Worm (Caenorhabditis elegans): ENCODE results near the gene T07G12.4.
A peak's percentile ranks its signal among the peaks of the same experiment; 100 is the strongest.

T07G12.4 gene

DNA sequence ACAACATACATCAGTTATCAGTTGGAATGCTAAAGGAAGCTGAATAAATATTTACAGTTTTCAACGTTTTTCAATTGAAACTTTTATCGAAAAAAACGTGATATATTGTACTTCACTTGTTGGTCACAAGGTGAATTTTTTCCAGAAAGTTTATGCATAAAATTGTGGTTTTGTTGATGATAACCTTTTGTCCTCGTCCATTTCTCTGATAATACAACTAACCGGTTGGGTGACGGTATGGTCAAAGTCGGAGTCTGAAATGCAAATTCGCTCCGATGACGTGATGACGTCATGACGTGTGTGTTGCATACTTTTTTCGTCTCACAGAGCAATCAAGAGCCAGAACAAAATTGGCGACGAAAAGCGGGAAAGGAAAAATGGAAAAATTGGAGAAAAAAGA is 27.1 kb downstream of the T07G12.4 start (continued):
- TF ChIP-seq zip-4 (GFP tag; optimal IDR thresholded peaks at IDR 0.05): no peak
- no peak for TF ChIP-seq efl-3 (GFP tag; optimal IDR thresholded peaks at IDR 0.05)
- no peak for TF ChIP-seq unc-30 (tag; optimal IDR thresholded peaks at IDR 0.05)
- peak in 1 of 2 experiments; percentile 8 for TF ChIP-seq lsy-2 (tag; optimal IDR thresholded peaks at IDR 0.05)
- no peak for TF ChIP-seq fkh-8 (tag; optimal IDR thresholded peaks at IDR 0.05)
- no peak for TF ChIP-seq F16B12.6 (tag; optimal IDR thresholded peaks at IDR 0.05)
- no peak for TF ChIP-seq Y116A8C.19 (tag; optimal IDR thresholded peaks at IDR 0.05; ENCODE audit: borderline replicate concordance)
- TF ChIP-seq ets-5 (GFP tag; IDR thresholded peaks at IDR 0.05): no peak
- no peak for TF ChIP-seq hlh-4 (tag; optimal IDR thresholded peaks at IDR 0.05)
- no peak for TF ChIP-seq nhr-85 (tag)
- TF ChIP-seq sox-4 (tag; optimal IDR thresholded peaks at IDR 0.05): no peak
- peak; percentile 4 for TF ChIP-seq ama-1 (optimal IDR thresholded peaks at IDR 0.05)
- TF ChIP-seq blmp-1 (tag; optimal IDR thresholded peaks at IDR 0.05): no peak
- TF ChIP-seq nhr-237 (tag; optimal IDR thresholded peaks at IDR 0.05): no peak
- no peak for TF ChIP-seq nhr-11 (tag; optimal IDR thresholded peaks at IDR 0.05)
- TF ChIP-seq C34B4.2 (tag; optimal IDR thresholded peaks at IDR 0.05): no peak
- no peak for TF ChIP-seq unc-98 (GFP tag; IDR thresholded peaks at IDR 0.05)
- TF ChIP-seq skn-1 (tag; optimal IDR thresholded peaks at IDR 0.05): no peak
- TF ChIP-seq efl-1 (optimal IDR thresholded peaks at IDR 0.05): no peak
- TF ChIP-seq efl-1 (GFP tag; optimal IDR thresholded peaks at IDR 0.05 in 1 of 2): peak in 1 of 2 experiments; percentile 82
- no peak for TF ChIP-seq nhr-76 (tag; optimal IDR thresholded peaks at IDR 0.05)
- no peak for TF ChIP-seq tbx-2 (tag; optimal IDR thresholded peaks at IDR 0.05)
- no peak for TF ChIP-seq aly-2 (tag; optimal IDR thresholded peaks at IDR 0.05)
- TF ChIP-seq sptf-1 (tag; optimal IDR thresholded peaks at IDR 0.05): no peak
- peak in 1 of 3 experiments; percentile 2 for TF ChIP-seq ceh-82 (tag; optimal IDR thresholded peaks at IDR 0.05)
- peak; percentile 57 for TF ChIP-seq nhr-71 (tag; optimal IDR thresholded peaks at IDR 0.05)
- no peak for TF ChIP-seq pax-3 (tag; optimal IDR thresholded peaks at IDR 0.05)

DNA sequence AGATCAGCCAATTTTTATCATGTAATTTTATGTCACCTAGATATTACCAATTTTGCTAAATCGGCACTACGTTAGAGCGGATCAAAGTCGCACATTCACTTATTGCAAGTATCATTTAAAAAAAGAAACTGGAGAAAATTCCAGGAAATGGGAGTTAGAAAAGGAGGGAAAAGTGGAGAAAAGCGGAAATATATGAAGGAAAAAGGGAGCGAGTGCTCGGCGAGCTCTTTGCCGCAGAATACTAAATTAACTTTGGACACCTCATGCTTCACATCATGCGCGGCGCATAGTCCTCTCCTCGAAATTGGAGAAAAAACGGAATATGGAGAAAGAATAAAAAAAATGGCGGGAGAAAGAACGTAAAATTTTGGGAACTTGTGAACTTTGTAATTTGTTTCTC is 30.9 kb downstream of the T07G12.4 start:
- TF ChIP-seq fkh-10 (GFP tag; optimal IDR thresholded peaks at IDR 0.05) (peak; percentile 86), snu-23 (GFP tag; optimal IDR thresholded peaks at IDR 0.05) (peak; percentile 29), pqm-1 (tag; optimal IDR thresholded peaks at IDR 0.05) (no peak), lin-14 (GFP tag; optimal IDR thresholded peaks at IDR 0.05) (peak; percentile 88), nhr-47 (tag; optimal IDR thresholded peaks at IDR 0.05) (peak; percentile 68), unc-86 (tag; optimal IDR thresholded peaks at IDR 0.05) (peak; percentile 93), lin-35 (GFP tag; optimal IDR thresholded peaks at IDR 0.05) (peak in 1 of 2 experiments; percentile 18), lsy-2 (tag; optimal IDR thresholded peaks at IDR 0.05) (peak in 1 of 2 experiments; percentile 1), dsc-1 (tag; optimal IDR thresholded peaks at IDR 0.05) (peak; percentile 26), egl-13 (tag; optimal IDR thresholded peaks at IDR 0.05) (peak; percentile 87), ets-5 (GFP tag; IDR thresholded peaks at IDR 0.05) (no peak), tbx-2 (tag; optimal IDR thresholded peaks at IDR 0.05) (peak; percentile 32), ztf-11 (tag; optimal IDR thresholded peaks at IDR 0.05) (no peak), egl-27 (tag; optimal IDR thresholded peaks at IDR 0.05) (no peak), C34B4.2 (tag; optimal IDR thresholded peaks at IDR 0.05) (no peak), swsn-7 (tag; optimal IDR thresholded peaks at IDR 0.05) (peak; percentile 45), mef-2 (tag; optimal IDR thresholded peaks at IDR 0.05) (peak; percentile 58), ceh-82 (tag; optimal IDR thresholded peaks at IDR 0.05) (peak in 1 of 3 experiments; percentile 8), nhr-71 (tag; optimal IDR thresholded peaks at IDR 0.05) (peak; percentile 73), unc-130 (tag; optimal IDR thresholded peaks at IDR 0.05) (no peak), fkh-8 (tag; optimal IDR thresholded peaks at IDR 0.05) (peak; percentile 77), xbp-1 (tag; optimal IDR thresholded peaks at IDR 0.05) (peak; percentile 22)

DNA sequence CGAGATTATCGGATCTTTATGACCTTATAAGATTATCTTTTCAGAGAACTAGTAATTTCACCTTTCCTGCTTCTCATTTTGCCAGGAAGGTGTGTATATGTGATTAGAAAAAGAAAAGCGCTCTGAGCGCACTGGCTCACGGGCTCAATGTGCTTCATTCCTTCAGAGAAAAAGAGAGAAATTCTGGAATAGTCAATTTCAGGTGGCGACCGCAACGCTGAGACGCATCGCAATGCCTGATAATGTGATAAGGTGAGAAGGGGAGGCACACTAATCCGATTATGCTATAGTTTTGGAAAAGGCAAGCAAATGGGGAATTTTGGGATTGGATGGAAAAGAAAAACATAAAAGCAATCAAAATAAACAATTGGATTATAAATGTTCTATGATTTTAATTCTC is 32.5 kb downstream of the T07G12.4 start:
- TF ChIP-seq egl-13 (tag; optimal IDR thresholded peaks at IDR 0.05) (peak; percentile 52), grh-1 (GFP tag; IDR thresholded peaks at IDR 0.05) (no peak), fkh-8 (tag; optimal IDR thresholded peaks at IDR 0.05) (peak; percentile 80), pax-3 (tag; optimal IDR thresholded peaks at IDR 0.05) (peak; percentile 24), nhr-71 (tag; optimal IDR thresholded peaks at IDR 0.05) (peak; percentile 45), dsc-1 (tag; optimal IDR thresholded peaks at IDR 0.05) (peak; percentile 85), sup-37 (GFP tag; optimal IDR thresholded peaks at IDR 0.05) (no peak), skn-1 (tag; optimal IDR thresholded peaks at IDR 0.05) (no peak), hlh-4 (tag; optimal IDR thresholded peaks at IDR 0.05) (no peak), nhr-47 (tag; optimal IDR thresholded peaks at IDR 0.05) (peak; percentile 42), mdl-1 (tag; optimal IDR thresholded peaks at IDR 0.05) (no peak), C16A3.4 (tag; optimal IDR thresholded peaks at IDR 0.05) (no peak)

Measured in whole organism, L1 larva.